Worm (Caenorhabditis elegans) whole organism, L2 larva: ENCODE measurements around the gene ZK228.1.
"Not testable (repeated sequence)": the region's sequence is repeated elsewhere in the genome, so short reads cannot be mapped to it uniquely, and the experiment has no call there.

Experiments used
- C34F6.9 ChIP-seq: fragments of 150-350 bp; optimal IDR thresholded peaks from 2 replicates; lab custom pipeline; 2014; ENCODE audit warnings: missing biosample characterization, missing genetic modification characterization
- R02D3.7 ChIP-seq: fragments of 150-350 bp; optimal IDR thresholded peaks from 2 replicates; lab custom pipeline; 2014; ENCODE audit warnings: missing biosample characterization, missing genetic modification characterization
- Y55F3AM.14 ChIP-seq: fragments of 200-800 bp; sonication (Bioruptor generic); optimal IDR thresholded peaks from 2 replicates; lab custom pipeline; 2018; ENCODE audit warnings: mild to moderate bottlenecking, missing genetic modification characterization, missing compliant biosample characterization
- ZK546.5 ChIP-seq: sonication (generic microtip); optimal IDR thresholded peaks from 2 replicates; lab custom pipeline; 2017; ENCODE audit warnings: missing biosample characterization, missing genetic modification characterization
- aly-2 ChIP-seq: fragments of 150-350 bp; optimal IDR thresholded peaks from 2 replicates; lab custom pipeline; 2014; ENCODE audit warnings: missing biosample characterization, missing genetic modification characterization
- ama-1 ChIP-seq: fragments of 150-350 bp; optimal IDR thresholded peaks from 2 replicates; lab custom pipeline; 2018; ENCODE audit warnings: inconsistent platforms
- blmp-1 ChIP-seq: sonication (generic microtip); optimal IDR thresholded peaks from 2 replicates; lab custom pipeline; 2017; ENCODE audit warnings: missing genetic modification characterization, mild to moderate bottlenecking, missing compliant biosample characterization, antibody characterized with exemption, moderate library complexity; ENCODE audit not compliant: insufficient read depth
- ceh-16 ChIP-seq: fragments of 150-350 bp; optimal IDR thresholded peaks from 2 replicates; lab custom pipeline; 2014; ENCODE audit warnings: missing biosample characterization, missing genetic modification characterization
- ceh-82 ChIP-seq: fragments of 150-350 bp; optimal IDR thresholded peaks from 2 replicates; lab custom pipeline; 2014; ENCODE audit warnings: missing biosample characterization, missing genetic modification characterization
- dmd-4 ChIP-seq: sonication (generic microtip); optimal IDR thresholded peaks from 2 replicates; lab custom pipeline; 2017; ENCODE audit warnings: missing biosample characterization, missing genetic modification characterization
- elt-3 ChIP-seq: sonication (generic microtip); optimal IDR thresholded peaks from 2 replicates; lab custom pipeline; 2017; ENCODE audit warnings: missing biosample characterization, missing genetic modification characterization
- fos-1 ChIP-seq: fragments of 150-350 bp; optimal IDR thresholded peaks from 2 replicates; lab custom pipeline; 2014; ENCODE audit warnings: missing biosample characterization, missing genetic modification characterization
- gmeb-1 ChIP-seq: fragments of 150-350 bp; optimal IDR thresholded peaks from 2 replicates; lab custom pipeline; 2014; ENCODE audit warnings: missing biosample characterization, missing genetic modification characterization
- lin-39 ChIP-seq: fragments of 150-350 bp; optimal IDR thresholded peaks from 2 replicates; lab custom pipeline; 2014; ENCODE audit warnings: missing biosample characterization, missing genetic modification reagents, missing genetic modification characterization
- lsy-2 ChIP-seq, 2 experiments: fragments of 150-350 bp in 1 of 2; sonication (generic microtip) in 1 of 2; optimal IDR thresholded peaks; 2 replicates each; lab custom pipeline; 2014 to 2017; ENCODE audit warnings: missing biosample characterization in 2 of 2, missing genetic modification characterization in 2 of 2
- mab-5 ChIP-seq: fragments of 150-350 bp; optimal IDR thresholded peaks from 2 replicates; lab custom pipeline; 2014; ENCODE audit warnings: missing biosample characterization, missing genetic modification characterization
- mbf-1 ChIP-seq: sonication (generic microtip); optimal IDR thresholded peaks from 2 replicates; lab custom pipeline; 2017; ENCODE audit warnings: missing biosample characterization, missing genetic modification characterization
- nhr-12 ChIP-seq: fragments of 150-350 bp; optimal IDR thresholded peaks from 2 replicates; lab custom pipeline; 2014; ENCODE audit warnings: missing biosample characterization, missing genetic modification characterization
- nhr-129 ChIP-seq: fragments of 150-350 bp; optimal IDR thresholded peaks from 2 replicates; lab custom pipeline; 2014; ENCODE audit warnings: missing biosample characterization, missing genetic modification characterization
- nhr-23 ChIP-seq: fragments of 150-350 bp; optimal IDR thresholded peaks from 2 replicates; lab custom pipeline; 2014; ENCODE audit warnings: missing biosample characterization, missing genetic modification reagents, missing genetic modification characterization
- nhr-25 ChIP-seq: fragments of 150-350 bp; sonication (generic microtip); optimal IDR thresholded peaks from 3 replicates; lab custom pipeline; 2014; ENCODE audit warnings: missing biosample characterization, missing genetic modification characterization
- nhr-77 ChIP-seq: fragments of 150-350 bp; optimal IDR thresholded peaks from 2 replicates; lab custom pipeline; 2014; ENCODE audit warnings: missing biosample characterization, missing genetic modification characterization
- sem-4 ChIP-seq: fragments of 150-350 bp; optimal IDR thresholded peaks from 2 replicates; lab custom pipeline; 2014; ENCODE audit warnings: missing biosample characterization, missing genetic modification reagents, missing genetic modification characterization
- sma-9 ChIP-seq, 2 experiments: fragments of 150-350 bp in 1 of 2; sonication (generic microtip) in 1 of 2; optimal IDR thresholded peaks; 2 replicates each; lab custom pipeline; 2014 to 2016; ENCODE audit warnings: missing genetic modification characterization in 2 of 2, mild to moderate bottlenecking in 1 of 2, missing biosample characterization in 1 of 2, missing compliant biosample characterization in 1 of 2, missing genetic modification reagents in 1 of 2, moderate library complexity in 1 of 2
- unc-39 ChIP-seq: fragments of 150-350 bp; optimal IDR thresholded peaks from 2 replicates; lab custom pipeline; 2014; ENCODE audit warnings: missing biosample characterization, missing genetic modification characterization
- unc-62 ChIP-seq: fragments of 150-350 bp; optimal IDR thresholded peaks from 2 replicates; lab custom pipeline; 2014; ENCODE audit warnings: missing biosample characterization, missing genetic modification reagents, missing genetic modification characterization
- zag-1 ChIP-seq: fragments of 150-350 bp; optimal IDR thresholded peaks from 2 replicates; lab custom pipeline; 2014; ENCODE audit warnings: missing biosample characterization, missing genetic modification characterization
- ztf-1 ChIP-seq: fragments of 200-800 bp; sonication (Bioruptor generic); conservative IDR thresholded peaks from 2 replicates; pipeline ENCODE4 v1.3.6; 2022; ENCODE audit warnings: missing genetic modification characterization, missing compliant biosample characterization
- ztf-11 ChIP-seq: sonication (generic microtip); optimal IDR thresholded peaks from 2 replicates; lab custom pipeline; 2017; ENCODE audit warnings: missing biosample characterization, missing genetic modification characterization
- ztf-4 ChIP-seq: fragments of 150-350 bp; optimal IDR thresholded peaks from 2 replicates; lab custom pipeline; 2014; ENCODE audit warnings: missing biosample characterization, missing genetic modification characterization

Gene ZK228.1

DNA sequence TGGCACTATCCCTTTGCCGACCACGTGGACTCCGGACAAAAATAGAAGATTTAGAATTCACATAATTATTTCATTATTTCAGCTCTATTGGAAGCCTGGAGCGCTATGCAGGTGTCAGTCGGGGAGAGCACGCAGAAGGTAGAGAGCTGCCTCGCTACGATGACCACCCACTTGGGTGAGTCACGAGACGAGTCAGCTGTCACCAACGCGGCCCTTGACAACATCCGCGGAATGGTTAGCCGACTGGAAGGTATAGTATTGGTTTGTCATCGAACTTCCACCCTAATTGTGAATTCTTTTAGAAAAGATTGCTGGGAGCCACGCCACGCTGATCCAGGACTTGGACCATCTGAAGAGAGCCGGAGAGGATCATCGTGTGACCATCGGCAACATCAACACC lies 4.7 kb upstream of the ZK228.1 start, which contains the start of gene ZK262.9:
TSS of gene ZK262.9 (plus strand) at position 301 of the 400 bp plus-strand sequence.
- TF ChIP-seq ZK546.5 (tag; lab: Kevin White, UChicago); ceh-16; ztf-1 (GFP tag; lab: Robert Waterston, UW): not testable (repeated sequence)

DNA sequence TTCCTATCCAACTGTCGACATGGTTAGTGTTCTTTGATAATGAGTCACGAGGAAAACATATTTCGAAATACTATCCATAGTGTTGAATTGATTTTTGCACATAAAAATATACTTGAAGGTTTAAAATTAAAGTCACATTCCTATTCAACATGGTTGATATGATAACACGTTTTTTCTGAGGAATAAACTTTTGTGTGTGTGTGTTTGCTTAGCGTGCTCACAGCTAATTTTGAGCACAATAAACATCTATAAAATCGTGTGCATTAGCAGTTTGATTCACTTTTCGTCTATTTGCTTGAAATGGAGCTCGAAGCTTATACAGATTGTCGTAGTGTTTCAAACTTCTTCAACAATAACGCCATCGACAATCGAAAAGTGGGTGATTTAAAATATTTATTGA lies 12.4 kb downstream of the ZK228.1 start, which contains the start of gene ZK228.10:
TSS of gene ZK228.10 (plus strand) at position 301 of the 400 bp plus-strand sequence.
- no peak for TF ChIP-seq ama-1 (lab: Kevin White, UChicago)
- no peak for TF ChIP-seq nhr-12 (tag; lab: Kevin White, UChicago)
- no peak for TF ChIP-seq Y55F3AM.14 (GFP tag; lab: Kevin White, UChicago)
- TF ChIP-seq unc-39 (tag; lab: Kevin White, UChicago) = no peak
- TF ChIP-seq, all 48 proteins: peak for 0

DNA sequence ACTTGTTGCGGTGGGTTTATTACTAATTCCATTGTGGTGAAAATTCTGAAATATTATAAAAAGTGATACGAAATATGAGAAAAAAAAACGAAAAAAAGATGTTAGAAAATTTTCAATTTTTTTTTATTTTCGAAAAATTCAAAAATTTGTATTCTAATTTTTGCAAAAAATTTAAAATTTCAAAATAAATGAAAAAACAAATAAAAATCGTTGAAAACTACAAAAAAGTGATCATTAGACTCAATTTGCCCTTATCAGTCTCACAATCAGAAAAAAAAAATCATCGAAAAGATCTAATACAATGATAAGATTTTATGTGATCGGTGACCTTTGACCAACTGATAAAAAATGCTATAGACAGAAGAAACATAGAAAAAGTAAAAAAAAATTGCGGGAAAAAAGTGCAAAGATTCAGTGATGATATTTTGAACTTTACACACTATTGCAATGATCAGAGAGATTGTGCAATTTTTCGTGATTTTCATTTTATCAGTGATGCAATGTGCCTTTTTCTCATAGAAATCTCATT lies 17.0 kb downstream of the ZK228.1 start, which contains the start of gene ZK228.3:
TSS of gene ZK228.3 (minus strand) at position 51 of the 529 bp plus-strand sequence.
- TF ChIP-seq lin-39 (tag; lab: Kevin White, UChicago) (no peak), sma-9 (GFP tag; optimal IDR thresholded peaks at IDR 0.05; lab: Kevin White, UChicago) (peak; percentile 53), sma-9 (tag; optimal IDR thresholded peaks at IDR 0.05; lab: Kevin White, UChicago) (no peak), mab-5 (tag; lab: Kevin White, UChicago) (no peak), mbf-1 (no peak), nhr-25 (tag; lab: Kevin White, UChicago) (no peak), gmeb-1 (peak; percentile 13), C34F6.9 (tag; lab: Kevin White, UChicago) (no peak), ztf-11 (tag; lab: Kevin White, UChicago) (no peak), fos-1 (tag; lab: Kevin White, UChicago) (peak; percentile 86), nhr-77 (tag; lab: Kevin White, UChicago) (no peak), blmp-1 (peak; percentile 8)
- TF ChIP-seq, all 48 proteins: peak for 4

DNA sequence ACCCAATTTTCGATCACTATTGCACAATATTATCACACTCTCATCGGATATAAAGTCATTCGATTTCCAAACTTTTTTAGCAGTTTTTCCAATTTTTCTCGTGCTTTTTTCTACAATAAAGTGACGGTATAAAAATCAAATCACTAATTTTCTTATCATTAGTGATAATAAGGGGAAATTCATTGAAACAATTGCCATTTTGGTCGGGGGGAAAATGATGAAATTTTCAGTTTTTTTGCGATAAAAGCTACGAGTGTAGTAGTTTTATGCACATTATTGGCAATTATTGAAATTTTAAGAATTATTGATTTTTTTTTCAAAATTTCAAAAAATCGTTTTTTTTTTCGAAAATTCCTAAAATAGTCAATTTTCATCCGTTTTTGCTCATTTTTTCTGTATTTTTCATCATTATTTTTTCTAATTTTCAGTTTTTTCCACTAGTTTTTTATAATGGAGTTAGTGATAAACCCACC lies 18.2 kb downstream of the ZK228.1 start, which contains the start of gene ZK228.4:
TSS of gene ZK228.4 (plus strand) at position 423 of the 473 bp plus-strand sequence.
- TF ChIP-seq zag-1 (tag; lab: Kevin White, UChicago) (no peak), ceh-16 (no peak), ztf-11 (tag; lab: Kevin White, UChicago) (no peak), nhr-77 (tag; lab: Kevin White, UChicago) (no peak), C34F6.9 (tag; lab: Kevin White, UChicago) (no peak), lsy-2 (tag; optimal IDR thresholded peaks at IDR 0.05; lab: Kevin White, UChicago) (no peak), sem-4 (tag; lab: Kevin White, UChicago) (no peak), ceh-82 (tag; lab: Kevin White, UChicago) (no peak), gmeb-1 (peak; percentile 9), ztf-4 (tag; lab: Kevin White, UChicago) (no peak), nhr-12 (tag; lab: Kevin White, UChicago) (no peak), nhr-129 (tag; lab: Kevin White, UChicago) (no peak), ZK546.5 (tag; lab: Kevin White, UChicago) (no peak), fos-1 (tag; lab: Kevin White, UChicago) (peak; percentile 63), ztf-1 (GFP tag; lab: Robert Waterston, UW) (no peak)

DNA sequence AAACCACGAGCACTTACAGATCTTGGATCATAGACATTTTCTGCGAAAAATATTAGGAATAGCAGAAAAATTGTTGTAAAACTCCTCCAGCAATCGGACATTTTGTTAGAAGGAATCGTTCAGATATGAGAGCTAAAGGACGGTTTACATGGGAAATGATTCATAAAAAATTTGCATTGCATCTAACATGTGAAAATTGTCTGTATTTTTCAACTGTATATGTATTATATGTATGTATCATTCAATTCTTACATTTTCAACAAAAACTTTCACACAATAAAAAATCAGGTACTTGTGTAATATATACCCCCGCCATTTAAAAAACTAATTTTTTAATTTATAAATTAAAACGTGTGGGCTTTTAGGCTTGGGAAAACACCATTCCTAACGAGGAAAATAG lies 23.9 kb downstream of the ZK228.1 start, which contains the start of gene ZK228.13:
TSS of gene ZK228.13 (minus strand) at position 101 of the 400 bp plus-strand sequence.
- TF ChIP-seq nhr-25 (tag; lab: Kevin White, UChicago) (no peak), elt-3 (tag; lab: Kevin White, UChicago) (no peak), lsy-2 (tag; optimal IDR thresholded peaks at IDR 0.05; lab: Kevin White, UChicago) (no peak), unc-62 (GFP tag; lab: Kevin White, UChicago) (no peak), ztf-11 (tag; lab: Kevin White, UChicago) (no peak), nhr-12 (tag; lab: Kevin White, UChicago) (no peak), nhr-23 (tag; lab: Kevin White, UChicago) (no peak), R02D3.7 (tag; lab: Kevin White, UChicago) (no peak), fos-1 (tag; lab: Kevin White, UChicago) (no peak), aly-2 (tag; lab: Kevin White, UChicago) (no peak), dmd-4 (tag; lab: Kevin White, UChicago) (no peak)
